Fruit fly (Drosophila melanogaster) whole organism, embryonic: ENCODE results near the gene Rab9D.

Source experiments
- CG10959 ChIP-seq: fragments of 200-800 bp; sonication (Bioruptor generic); IDR thresholded peaks from 2 replicates; pipeline ENCODE4 v1.3.6; 2022; ENCODE audit warnings: missing biosample characterization, missing genetic modification characterization
- Oli ChIP-seq: fragments of 200-800 bp; sonication (Bioruptor generic); optimal IDR thresholded peaks from 2 replicates; lab custom pipeline; 2018; ENCODE audit warnings: missing biosample characterization, mild to moderate bottlenecking, missing genetic modification characterization, moderate library complexity
- abd-A ChIP-seq: fragments of 200-800 bp; sonication (Bioruptor generic); optimal IDR thresholded peaks from 3 replicates; lab custom pipeline; 2019; ENCODE audit warnings: missing biosample characterization, mild to moderate bottlenecking, missing genetic modification characterization, moderate library complexity

DNA sequence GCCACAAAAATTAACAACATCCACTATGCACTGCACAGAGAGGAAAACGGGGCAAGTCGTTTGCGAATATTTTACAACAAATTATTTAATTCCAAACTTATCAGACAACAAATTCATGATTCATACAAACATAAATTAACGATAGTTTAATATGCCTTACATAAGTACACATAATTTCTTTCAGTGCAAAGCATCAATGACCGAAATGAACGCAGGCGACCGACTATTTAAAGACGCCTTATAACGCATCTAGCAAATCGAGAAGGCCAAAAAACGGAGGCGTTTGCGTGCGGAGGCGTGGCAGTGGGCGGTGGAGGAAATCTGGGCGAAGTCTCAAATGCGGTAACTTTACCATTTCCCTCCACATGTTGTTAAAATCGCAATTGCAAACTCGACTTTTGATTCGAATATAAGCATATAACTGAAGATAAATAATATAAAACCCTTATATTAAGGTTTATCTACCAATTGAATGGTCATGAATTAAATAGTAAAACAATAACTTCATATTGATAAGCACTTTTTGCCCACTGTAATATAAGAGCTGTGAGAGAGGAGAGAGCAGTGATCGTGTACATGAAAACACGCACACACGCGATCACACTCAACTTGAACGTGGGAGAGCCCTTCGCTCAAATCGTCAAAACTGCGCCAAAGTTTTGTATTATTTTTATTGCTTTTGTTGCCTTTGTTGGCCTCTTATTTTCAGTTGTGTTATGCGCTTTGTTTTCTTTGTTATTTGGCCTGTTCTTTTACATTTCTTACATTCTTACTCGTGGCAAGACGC lies 41.6 kb upstream of the Rab9D start:
- TF ChIP-seq abd-A (tag; lab: Kevin White, UChicago) (no peak), CG10959 (GFP tag; lab: Robert Waterston, UW) (peak; percentile 72), Oli (tag; lab: Kevin White, UChicago) (peak; percentile 93)
